Fruit fly (Drosophila melanogaster) S2 (cell line): Measurements from ENCODE around the gene HDAC4.

Experiments used
- CG8478 ChIP-seq: fragments of >200 bp; optimal IDR thresholded peaks from 2 replicates; lab custom pipeline; 2018
- CTCF ChIP-seq, 2 experiments: fragments of >200 bp; optimal IDR thresholded peaks; 2 replicates each; lab custom pipeline; 2018

dm6 chrX:13258048-13258756 is 27.2 kb downstream of the HDAC4 start, which contains the start of the genes mew and CG15742:
- TF ChIP-seq CTCF (optimal IDR thresholded peaks at IDR 0.05; lab: Kevin White, UChicago) (peak in 1 of 2 experiments; percentile 17), CG8478 (lab: Kevin White, UChicago) (no peak)
